Worm (Caenorhabditis elegans): ENCODE measurements around the gene unc-112.

Gene unc-112

DNA sequence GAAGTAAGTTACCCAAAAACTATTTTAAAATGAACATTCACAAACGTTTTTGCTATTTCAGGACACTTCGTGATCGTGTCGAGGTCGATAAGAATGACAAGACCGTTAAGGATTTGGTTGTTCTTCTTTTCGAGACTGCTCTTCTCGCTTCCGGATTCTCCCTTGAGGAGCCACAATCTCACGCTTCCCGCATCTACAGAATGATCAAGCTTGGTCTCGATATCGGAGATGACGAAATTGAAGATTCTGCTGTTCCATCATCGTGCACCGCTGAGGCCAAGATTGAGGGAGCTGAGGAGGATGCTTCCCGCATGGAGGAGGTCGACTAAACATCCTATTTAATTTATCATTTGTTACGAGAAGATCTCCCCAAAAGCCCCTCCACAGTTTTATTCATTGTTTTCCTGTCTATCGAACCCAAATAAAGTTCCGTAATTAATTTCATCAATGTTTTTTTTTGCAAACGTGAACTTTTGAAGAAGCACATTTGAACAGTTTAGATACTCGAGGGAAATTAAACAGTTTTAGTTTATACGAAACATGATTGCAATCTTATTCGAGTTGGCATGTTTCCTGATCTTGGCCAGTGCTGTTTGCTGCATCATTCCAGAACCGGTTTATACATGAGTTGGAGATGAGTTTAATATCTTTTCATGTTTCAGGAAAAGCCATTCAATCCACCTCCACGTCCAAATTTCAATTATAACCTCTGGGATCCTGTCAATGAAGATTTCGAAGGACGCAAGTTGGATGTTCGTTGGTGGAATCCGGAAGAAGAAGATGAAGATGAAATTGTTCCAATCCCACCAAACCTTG is 8.1 kb downstream of the unc-112 start, which contains the start of gene C47E8.11 (continued):
- TF ChIP-seq daf-16 (GFP tag; optimal IDR thresholded peaks at IDR 0.05) (no peak), daf-16 (tag; optimal IDR thresholded peaks at IDR 0.05) (peak; percentile 86), mdl-1 (tag; optimal IDR thresholded peaks at IDR 0.05) (no peak), snpc-4 (tag; optimal IDR thresholded peaks at IDR 0.05) (no peak), zip-11 (GFP tag; IDR thresholded peaks at IDR 0.05) (0 out of 2 replicates have a peak, but pooled peaks have one; percentile 5), rbr-2 (tag; optimal IDR thresholded peaks at IDR 0.05) (peak; percentile 3)

DNA sequence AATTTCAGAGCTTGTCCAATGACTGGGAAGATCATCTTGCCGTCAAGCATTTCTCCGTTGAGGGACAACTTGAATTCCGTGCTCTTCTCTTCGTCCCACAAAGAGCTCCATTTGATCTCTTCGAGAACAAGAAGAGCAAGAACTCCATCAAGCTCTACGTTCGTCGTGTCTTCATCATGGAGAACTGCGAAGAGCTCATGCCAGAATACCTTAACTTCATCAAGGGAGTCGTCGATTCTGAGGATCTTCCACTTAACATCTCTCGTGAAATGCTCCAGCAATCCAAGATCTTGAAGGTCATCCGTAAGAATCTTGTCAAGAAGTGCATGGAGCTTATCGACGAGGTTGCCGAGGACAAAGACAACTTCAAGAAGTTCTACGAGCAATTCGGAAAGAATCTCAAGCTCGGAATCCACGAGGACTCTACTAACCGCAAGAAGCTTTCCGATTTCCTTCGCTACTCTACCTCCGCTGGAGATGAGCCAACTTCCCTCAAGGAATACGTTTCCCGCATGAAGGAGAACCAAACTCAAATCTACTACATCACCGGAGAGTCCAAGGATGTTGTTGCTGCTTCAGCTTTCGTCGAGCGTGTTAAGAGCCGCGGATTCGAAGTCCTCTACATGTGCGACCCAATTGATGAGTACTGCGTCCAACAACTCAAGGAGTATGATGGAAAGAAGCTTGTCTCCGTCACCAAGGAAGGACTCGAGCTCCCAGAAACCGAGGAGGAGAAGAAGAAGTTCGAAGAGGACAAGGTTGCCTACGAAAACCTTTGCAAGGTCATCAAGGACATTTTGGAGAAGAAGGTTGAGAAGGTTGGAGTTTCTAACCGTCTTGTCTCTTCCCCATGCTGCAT is 9.1 kb downstream of the unc-112 start:
- TF ChIP-seq dmd-6 (GFP tag; IDR thresholded peaks at IDR 0.05) (0 out of 2 replicates have a peak, but pooled peaks have one; percentile 8), daf-16 (GFP tag; optimal IDR thresholded peaks at IDR 0.05) (no peak), daf-16 (tag; optimal IDR thresholded peaks at IDR 0.05) (peak; percentile 18), madf-9 (GFP tag; conservative IDR thresholded peaks at IDR 0.05) (peak; percentile 15; the same call in 1 of the 2 replicates), saeg-2 (GFP tag; IDR thresholded peaks at IDR 0.05) (0 out of 2 replicates have a peak, but pooled peaks have one; percentile 7), nhr-42 (GFP tag; IDR thresholded peaks at IDR 0.05) (0 out of 2 replicates have a peak, but pooled peaks have one; percentile 4), zfp-3 (GFP tag; conservative IDR thresholded peaks at IDR 0.05) (0 out of 2 replicates have a peak, but pooled peaks have one; percentile 18), lim-7 (GFP tag; IDR thresholded peaks at IDR 0.05) (peak; percentile 53), snpc-1.2 (GFP tag; IDR thresholded peaks at IDR 0.05) (peak; percentile 25; the same call in 1 of the 2 replicates), pha-4 (GFP tag; IDR thresholded peaks at IDR 0.05) (peak; percentile 40), pha-4 (tag; optimal IDR thresholded peaks at IDR 0.05) (no peak), F26F4.8 (GFP tag; conservative IDR thresholded peaks at IDR 0.05) (no peak), lin-13 (GFP tag; optimal IDR thresholded peaks at IDR 0.05) (peak; percentile 84), gei-8 (GFP tag; optimal IDR thresholded peaks at IDR 0.05) (peak; percentile 34), ctbp-1 (GFP tag; IDR thresholded peaks at IDR 0.05) (0 out of 2 replicates have a peak, but pooled peaks have one; percentile 14), mxl-3 (GFP tag; optimal IDR thresholded peaks at IDR 0.05) (no peak), lin-38 (GFP tag; IDR thresholded peaks at IDR 0.05) (0 out of 2 replicates have a peak, but pooled peaks have one; percentile 4), arid-1 (GFP tag; conservative IDR thresholded peaks at IDR 0.05) (no peak; the same call in none of the 2 replicates), daf-19 (GFP tag; conservative IDR thresholded peaks at IDR 0.05) (peak; percentile 25; the same call in 1 of the 2 replicates), hmg-1.1 (GFP tag; IDR thresholded peaks at IDR 0.05) (no peak), ztf-11 (tag; optimal IDR thresholded peaks at IDR 0.05) (no peak), dve-1 (tag; optimal IDR thresholded peaks at IDR 0.05; ENCODE audit: insufficient read depth) (peak; percentile 24), nhr-25 (tag; optimal IDR thresholded peaks at IDR 0.05; ENCODE audit: borderline replicate concordance, insufficient read depth) (peak; percentile 19), aha-1 (tag) (peak; percentile 88), ama-1 (optimal IDR thresholded peaks at IDR 0.05) (peak; percentile 71), nhr-11 (tag; optimal IDR thresholded peaks at IDR 0.05) (no peak)

DNA sequence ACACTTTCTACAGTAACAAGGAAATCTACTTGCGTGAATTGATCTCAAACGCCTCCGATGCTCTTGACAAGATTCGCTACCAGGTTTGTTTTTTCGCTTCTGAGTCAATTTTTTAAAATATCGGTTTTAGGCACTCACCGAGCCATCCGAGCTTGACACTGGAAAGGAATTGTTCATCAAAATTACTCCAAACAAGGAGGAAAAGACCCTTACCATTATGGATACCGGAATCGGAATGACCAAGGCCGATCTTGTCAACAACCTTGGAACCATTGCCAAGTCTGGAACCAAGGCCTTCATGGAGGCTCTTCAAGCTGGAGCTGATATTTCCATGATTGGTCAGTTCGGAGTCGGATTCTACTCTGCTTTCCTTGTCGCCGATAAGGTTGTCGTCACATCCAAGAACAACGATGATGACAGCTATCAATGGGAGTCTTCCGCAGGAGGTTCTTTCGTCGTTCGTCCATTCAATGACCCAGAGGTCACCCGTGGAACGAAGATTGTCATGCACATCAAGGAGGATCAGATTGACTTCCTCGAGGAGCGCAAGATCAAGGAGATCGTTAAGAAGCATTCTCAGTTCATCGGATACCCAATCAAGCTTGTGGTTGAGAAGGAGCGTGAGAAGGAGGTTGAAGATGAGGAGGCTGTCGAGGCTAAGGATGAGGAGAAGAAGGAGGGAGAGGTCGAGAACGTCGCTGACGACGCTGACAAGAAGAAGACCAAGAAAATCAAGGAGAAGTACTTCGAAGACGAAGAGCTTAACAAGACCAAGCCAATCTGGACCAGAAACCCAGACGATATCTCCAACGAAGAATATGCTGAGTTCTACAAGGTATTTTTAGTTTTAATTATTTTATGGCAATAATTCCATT is 10.0 kb downstream of the unc-112 start:
- TF ChIP-seq snpc-1.2 (GFP tag; IDR thresholded peaks at IDR 0.05): peak; percentile 44; the same call in 1 of the 2 replicates
- TF ChIP-seq zip-2 (tag; optimal IDR thresholded peaks at IDR 0.05): no peak
- TF ChIP-seq egl-27 (tag; optimal IDR thresholded peaks at IDR 0.05): no peak
- no peak for TF ChIP-seq nhr-6 (tag; optimal IDR thresholded peaks at IDR 0.05)
- no peak; the same call in 1 of the 2 replicates for TF ChIP-seq php-3 (GFP tag; IDR thresholded peaks at IDR 0.05)
- 0 out of 2 replicates have a peak, but pooled peaks have one; percentile 6 for TF ChIP-seq dmd-6 (GFP tag; IDR thresholded peaks at IDR 0.05)
- TF ChIP-seq saeg-2 (GFP tag; IDR thresholded peaks at IDR 0.05): no peak
- no peak for TF ChIP-seq nhr-25 (tag; optimal IDR thresholded peaks at IDR 0.05; ENCODE audit: borderline replicate concordance, insufficient read depth)
- TF ChIP-seq F37D6.2 (tag; optimal IDR thresholded peaks at IDR 0.05): no peak
- TF ChIP-seq unc-62 (GFP tag; optimal IDR thresholded peaks at IDR 0.05 in 1 of 2): peak in 1 of 2 experiments; percentile 97
- TF ChIP-seq unc-62 (tag; optimal IDR thresholded peaks at IDR 0.05): no peak
- peak; percentile 21; the same call in 1 of the 2 replicates for TF ChIP-seq set-16 (GFP tag; IDR thresholded peaks at IDR 0.05)
- no peak for TF ChIP-seq tra-1 (GFP tag; IDR thresholded peaks at IDR 0.05)
- TF ChIP-seq lsy-2 (tag; optimal IDR thresholded peaks at IDR 0.05): peak in 1 of 2 experiments; percentile 9
- no peak for TF ChIP-seq dpl-1 (GFP tag; optimal IDR thresholded peaks at IDR 0.05)
- no peak for TF ChIP-seq nhr-76 (tag; optimal IDR thresholded peaks at IDR 0.05)

All from whole organism, L4 larva.